Fruit fly (Drosophila melanogaster) whole organism: ENCODE results near the gene Sqor.

Experiments
- CG8478 ChIP-seq: fragments of >200 bp; optimal IDR thresholded peaks from 2 replicates; lab custom pipeline; 2018; ENCODE audit warnings: inconsistent platforms
- Dll ChIP-seq: fragments of >200 bp; optimal IDR thresholded peaks from 2 replicates; lab custom pipeline; 2017
- EcR ChIP-seq, 2 experiments: fragments of >200 bp; optimal IDR thresholded peaks; 2 replicates each; lab custom pipeline; 2017; ENCODE audit warnings: missing biosample characterization in 2 of 2, missing genetic modification characterization in 2 of 2, missing genetic modification reagents in 2 of 2
- pan ChIP-seq: fragments of >200 bp; optimal IDR thresholded peaks from 2 replicates; lab custom pipeline; 2017
- psq ChIP-seq: fragments of >200 bp; optimal IDR thresholded peaks from 2 replicates; lab custom pipeline; 2017
- usp ChIP-seq: fragments of >200 bp; optimal IDR thresholded peaks from 2 replicates; lab custom pipeline; 2017; ENCODE audit warnings: missing biosample characterization, missing genetic modification characterization, mixed read lengths

The Sqor gene

DNA sequence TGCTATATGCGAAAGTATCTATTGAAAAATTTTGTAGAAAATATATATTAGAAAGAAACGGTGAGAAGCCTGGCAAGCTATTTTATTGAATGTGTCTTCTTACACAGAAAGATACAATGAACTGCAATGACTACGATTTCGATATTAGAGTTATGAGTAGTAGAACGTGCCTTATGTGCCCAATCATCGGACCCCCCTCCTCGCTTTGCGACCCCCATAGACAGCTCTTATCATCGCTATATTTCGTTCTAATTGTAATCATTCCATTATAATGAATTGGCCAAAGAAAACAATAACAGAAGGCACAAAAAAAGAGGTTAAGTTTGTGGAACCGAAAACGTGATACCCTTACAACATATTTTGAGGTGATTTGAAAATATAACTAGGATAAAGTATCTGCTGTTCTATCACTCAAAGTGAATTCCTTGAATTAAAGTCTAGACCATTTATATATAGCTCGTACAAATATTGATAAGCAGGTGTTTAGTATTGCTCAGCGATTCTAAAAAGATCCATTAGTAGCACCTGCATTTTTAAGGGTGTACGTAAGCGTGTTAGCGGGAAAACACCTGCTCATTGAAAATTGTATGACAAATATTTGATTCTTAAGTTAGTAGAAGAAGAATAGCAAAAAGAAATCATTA is 7.1 kb upstream of the Sqor start:
- no peak for TF ChIP-seq EcR (GFP tag; optimal IDR thresholded peaks at IDR 0.05; lab: Kevin White, UChicago)
- TF ChIP-seq usp (GFP tag; lab: Kevin White, UChicago): no peak
- TF ChIP-seq psq (lab: Kevin White, UChicago): no peak

DNA sequence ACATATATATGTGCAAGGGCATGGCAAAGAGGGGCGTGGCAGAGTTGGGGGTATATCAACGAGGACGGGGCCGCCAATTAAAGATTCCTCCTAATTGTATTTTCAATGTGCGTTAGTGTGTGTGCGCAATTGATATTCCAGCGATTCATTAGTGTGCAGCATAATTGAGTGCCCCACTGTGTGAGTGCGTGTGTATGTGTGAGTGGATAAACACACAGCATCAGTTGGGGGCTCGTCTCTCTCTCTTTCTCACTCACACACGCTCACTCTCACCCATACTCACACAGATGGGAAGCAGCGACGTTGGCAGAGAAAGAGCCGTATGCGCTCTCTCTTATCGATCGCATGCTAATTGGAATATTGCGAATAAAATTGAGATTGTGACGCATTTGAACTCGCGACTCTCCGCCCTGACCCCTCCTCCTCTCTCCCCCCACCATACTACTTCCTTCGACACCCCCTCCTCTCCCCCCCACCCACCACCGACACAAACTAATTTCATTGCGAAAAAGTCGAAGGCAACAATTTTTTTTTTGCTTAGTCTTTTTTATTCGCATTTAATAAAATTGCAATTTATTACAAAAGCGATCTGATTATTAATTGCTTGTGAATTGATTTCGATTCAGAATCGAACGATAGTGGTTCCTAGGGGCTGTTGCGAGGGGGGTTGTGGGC is 6.2 kb upstream of the Sqor start:
- TF ChIP-seq Dll (lab: Kevin White, UChicago) (no peak), pan (no peak), psq (lab: Kevin White, UChicago) (no peak), usp (GFP tag; lab: Kevin White, UChicago) (no peak), CG8478 (no peak), EcR (GFP tag; optimal IDR thresholded peaks at IDR 0.05; lab: Kevin White, UChicago) (no peak)

DNA sequence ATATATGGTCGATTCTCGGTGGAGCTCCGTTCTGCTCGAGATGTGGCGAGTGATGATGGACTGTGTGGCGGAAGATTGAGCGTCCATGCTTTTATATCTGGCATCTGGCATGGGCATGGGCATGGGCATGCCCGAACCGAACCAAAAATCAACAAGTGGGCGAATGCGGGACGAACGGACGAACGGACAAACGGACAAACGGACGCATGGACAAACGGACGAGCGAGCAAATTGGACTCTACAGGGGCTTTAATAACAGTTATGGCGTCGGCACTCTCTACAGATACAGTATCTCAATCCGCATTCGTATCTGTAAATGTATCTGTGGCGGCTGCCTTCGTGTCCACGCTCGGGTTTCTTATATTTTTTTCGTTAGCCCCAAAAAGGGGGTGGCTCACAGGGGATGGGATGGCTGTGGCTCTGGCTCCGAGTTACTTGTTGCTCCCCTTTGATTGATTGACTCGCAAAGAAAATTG is 3.8 kb upstream of the Sqor start, which contains the start of gene ImpL2:
ImpL2 (minus strand) TSS at position 51 of the 476 bp plus-strand sequence.
- no peak for TF ChIP-seq psq (lab: Kevin White, UChicago)
- no peak for TF ChIP-seq pan

DNA sequence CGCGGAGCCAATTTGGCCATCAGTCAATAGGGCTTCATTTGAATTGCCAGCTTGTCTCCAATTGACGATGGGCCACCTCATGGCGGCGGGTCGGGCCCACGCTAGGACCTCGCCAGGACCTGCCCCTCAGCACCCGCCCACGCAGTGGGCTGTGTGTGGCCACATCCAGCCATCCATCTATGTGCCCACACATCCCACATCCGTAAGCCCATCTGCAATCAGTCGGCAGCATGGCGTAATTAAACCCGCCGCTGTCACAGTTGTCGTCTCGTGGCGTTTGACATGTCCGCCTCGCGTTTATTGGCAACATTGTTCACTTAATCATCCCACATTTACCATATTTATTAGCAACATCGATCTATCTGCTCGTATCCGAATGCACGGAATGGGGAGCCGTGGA is 1.8 kb upstream of the Sqor start:
- TF ChIP-seq Dll (lab: Kevin White, UChicago) (no peak), usp (GFP tag; lab: Kevin White, UChicago) (no peak), psq (lab: Kevin White, UChicago) (no peak), EcR (GFP tag; optimal IDR thresholded peaks at IDR 0.05; lab: Kevin White, UChicago) (no peak), pan (no peak), CG8478 (no peak)

DNA sequence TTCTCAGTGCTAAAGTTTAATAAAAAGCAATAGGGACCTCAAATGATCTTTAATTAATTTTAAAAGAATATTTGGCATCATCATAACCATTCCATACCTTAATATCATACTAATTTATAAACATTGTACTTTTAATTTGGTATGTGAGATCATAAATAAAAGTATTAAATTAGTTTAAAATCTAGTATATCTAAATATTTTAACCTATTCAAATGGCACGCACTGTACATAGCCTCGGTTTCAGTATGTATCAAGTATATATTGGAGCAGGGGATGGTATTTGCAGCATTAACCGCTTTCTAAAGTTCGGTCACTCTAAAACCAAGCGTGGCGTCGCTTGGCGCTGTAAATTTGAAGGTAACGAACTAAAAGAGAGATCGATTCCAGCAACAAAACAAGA is 2.5 kb downstream of the Sqor start, which contains the start of gene pav:
pav (plus strand) TSS at position 307 of the 400 bp plus-strand sequence.
- TF ChIP-seq EcR (GFP tag; optimal IDR thresholded peaks at IDR 0.05; lab: Kevin White, UChicago) (no peak), usp (GFP tag; lab: Kevin White, UChicago) (no peak), psq (lab: Kevin White, UChicago) (no peak), pan (no peak), Dll (lab: Kevin White, UChicago) (no peak), CG8478 (no peak)

DNA sequence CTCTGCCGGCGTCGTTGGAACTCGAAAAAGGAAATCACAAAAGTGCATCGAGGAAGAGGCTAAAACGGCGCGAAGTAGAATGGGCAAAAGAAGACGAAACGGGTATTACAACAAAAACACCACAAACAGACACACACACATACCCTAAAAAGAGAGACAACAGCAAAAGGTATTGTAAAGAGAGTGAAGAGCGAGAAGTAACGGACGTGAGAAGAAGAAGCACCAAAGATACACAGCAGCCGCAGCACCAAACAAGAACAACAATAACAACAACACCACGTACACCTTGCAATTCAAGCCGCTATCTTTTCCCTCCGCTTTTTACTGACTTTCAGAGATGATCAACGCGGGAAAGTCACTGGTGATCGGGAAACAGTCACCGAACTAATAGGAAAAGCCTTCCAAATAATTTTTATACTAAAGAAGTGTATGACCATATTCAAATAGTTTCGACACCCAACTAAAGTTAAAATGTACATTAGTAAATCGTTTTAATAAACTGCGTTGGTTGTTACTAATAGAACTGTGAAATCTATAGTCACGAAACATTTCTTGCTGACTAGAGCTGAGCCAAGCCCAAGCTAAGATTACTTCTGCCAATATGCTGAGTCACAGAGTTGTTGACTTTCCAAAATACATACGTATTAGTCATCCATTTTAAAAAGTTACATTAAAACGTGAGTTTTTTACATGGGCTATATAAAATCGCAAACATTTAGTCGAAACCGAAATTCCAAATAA is 12.3 kb downstream of the Sqor start:
- TF ChIP-seq CG8478: no peak
- TF ChIP-seq EcR (GFP tag; optimal IDR thresholded peaks at IDR 0.05; lab: Kevin White, UChicago): no peak
- no peak for TF ChIP-seq usp (GFP tag; lab: Kevin White, UChicago)
- TF ChIP-seq psq (lab: Kevin White, UChicago): no peak
- no peak for TF ChIP-seq pan
- no peak for TF ChIP-seq Dll (lab: Kevin White, UChicago)

DNA sequence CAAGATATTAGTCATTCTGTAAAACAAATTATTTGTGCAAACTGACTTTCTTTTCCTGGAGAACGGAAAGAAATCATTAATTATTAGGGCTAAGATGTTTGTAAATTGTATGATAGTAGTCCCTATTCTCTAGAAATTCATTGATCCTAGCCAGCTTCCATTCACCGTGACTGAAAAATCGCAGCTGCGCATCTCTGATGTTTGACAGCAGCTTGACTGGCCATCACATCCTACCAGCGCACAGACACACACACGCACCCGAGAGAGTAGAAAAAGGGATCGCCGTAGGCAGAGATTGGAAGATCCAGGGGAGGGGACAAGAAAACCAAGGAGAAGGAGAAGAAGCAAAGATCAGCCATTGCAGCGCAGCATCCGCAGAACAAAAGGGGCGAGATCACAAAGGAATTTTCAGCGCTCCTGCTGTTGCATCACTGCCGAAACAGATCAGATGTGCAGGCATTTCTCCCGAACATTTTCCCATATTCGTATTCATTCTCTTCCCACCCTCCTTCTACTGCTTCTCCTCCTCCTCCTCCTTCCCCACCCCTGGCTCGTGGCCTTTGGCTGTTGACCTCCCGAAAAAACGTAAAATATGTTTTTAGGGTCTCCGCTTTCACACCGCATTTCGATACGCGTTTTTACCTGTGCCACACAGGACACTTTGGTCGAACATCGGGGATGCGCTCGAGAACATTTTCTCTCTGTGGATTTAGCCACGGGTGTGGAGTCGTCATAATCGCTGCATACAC is 13.1 kb downstream of the Sqor start:
- no peak for TF ChIP-seq CG8478
- TF ChIP-seq psq (lab: Kevin White, UChicago): no peak
- TF ChIP-seq Dll (lab: Kevin White, UChicago): no peak
- no peak for TF ChIP-seq EcR (GFP tag; optimal IDR thresholded peaks at IDR 0.05; lab: Kevin White, UChicago)
- no peak for TF ChIP-seq usp (GFP tag; lab: Kevin White, UChicago)
- no peak for TF ChIP-seq pan

DNA sequence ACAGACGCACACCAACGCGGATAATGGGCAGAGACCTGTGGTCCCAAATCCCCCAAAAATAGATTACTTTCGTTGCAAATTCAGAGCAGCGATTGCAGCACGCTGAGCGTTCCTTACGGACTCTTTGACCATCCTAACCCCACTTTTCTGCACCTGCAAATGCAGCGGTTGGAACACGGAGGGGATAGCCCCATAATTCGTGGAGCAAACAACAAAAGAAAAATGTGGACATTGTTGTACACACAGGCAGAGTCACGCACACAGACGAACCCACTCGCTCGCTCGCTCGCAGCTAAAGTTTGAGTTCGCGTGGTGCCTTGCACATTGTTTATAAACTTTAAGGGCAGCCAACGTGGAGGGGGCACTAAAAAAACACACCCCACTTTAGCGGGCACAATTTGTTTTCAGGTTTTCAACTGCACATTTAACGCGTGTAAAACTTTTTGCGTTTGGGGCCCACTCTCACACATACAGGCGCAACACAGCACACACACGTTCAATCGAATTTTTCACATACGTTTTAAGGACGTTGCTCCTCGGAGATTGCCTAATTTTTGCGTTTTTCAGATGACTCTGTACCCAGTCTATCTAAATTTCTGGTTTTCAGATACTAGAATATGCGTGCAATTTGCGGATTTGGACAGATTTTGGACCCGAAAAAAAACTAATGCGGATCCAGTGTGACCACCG is 13.8 kb downstream of the Sqor start:
- TF ChIP-seq pan (no peak), EcR (GFP tag; optimal IDR thresholded peaks at IDR 0.05; lab: Kevin White, UChicago) (no peak), CG8478 (no peak), psq (lab: Kevin White, UChicago) (no peak), usp (GFP tag; lab: Kevin White, UChicago) (no peak), Dll (lab: Kevin White, UChicago) (no peak)

DNA sequence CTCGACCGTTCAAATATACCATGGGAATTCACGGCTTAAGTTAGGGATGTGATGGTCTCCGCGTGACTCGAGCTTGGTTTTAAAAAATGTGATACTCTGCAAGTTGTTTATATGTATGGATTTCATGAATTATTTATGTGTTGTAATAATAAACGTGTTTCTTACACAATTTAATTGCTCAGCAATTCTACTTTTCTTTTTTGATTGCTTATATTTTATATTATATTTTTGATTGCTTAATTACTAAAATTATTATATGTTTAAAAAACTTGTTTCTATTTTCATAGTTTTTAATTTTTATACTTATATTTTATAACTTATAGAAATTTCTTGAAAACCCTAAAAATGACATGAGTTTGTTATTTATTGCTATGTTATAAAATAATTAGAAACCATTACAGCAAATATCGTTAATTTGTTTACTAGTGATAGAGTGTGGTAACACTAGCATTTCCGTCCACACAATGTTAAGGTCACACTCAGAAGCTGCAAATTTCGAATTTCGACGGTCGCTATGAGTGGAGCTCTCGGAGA is 14.4 kb downstream of the Sqor start, which contains the start of the genes ago and CG1265:
ago (minus strand) TSS at position 6 of the 534 bp plus-strand sequence.
CG1265 (plus strand) TSS at position 476 of the 534 bp plus-strand sequence.
- no peak for TF ChIP-seq usp (GFP tag; lab: Kevin White, UChicago)
- no peak for TF ChIP-seq pan

DNA sequence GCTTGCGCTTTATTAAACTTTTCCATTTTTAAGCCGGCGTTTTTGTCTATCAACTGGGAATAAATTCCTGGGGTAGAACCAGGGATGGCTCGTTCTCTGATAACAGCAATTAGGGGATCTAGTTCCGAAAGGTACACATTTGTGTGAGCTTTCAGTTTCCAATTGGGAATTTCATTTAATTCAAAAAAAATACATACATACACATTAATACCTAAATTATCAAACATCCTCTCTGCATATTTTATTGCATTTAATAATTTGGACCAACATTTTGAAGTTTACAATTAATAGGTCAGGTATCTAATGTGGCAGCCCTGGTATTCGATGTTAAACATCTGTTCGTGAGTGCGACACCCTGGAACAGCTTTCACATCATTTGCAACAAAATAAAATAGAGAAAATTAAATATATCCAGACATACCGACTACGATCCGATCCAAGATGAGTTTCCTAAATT is 19.2 kb downstream of the Sqor start, which contains the start of the genes CG15011 and CG1309:
CG15011 (minus strand) TSS at position 51 of the 457 bp plus-strand sequence.
CG1309 (plus strand) TSS at position 329 of the 457 bp plus-strand sequence.
- TF ChIP-seq psq (lab: Kevin White, UChicago): no peak
- TF ChIP-seq CG8478: no peak
- no peak for TF ChIP-seq usp (GFP tag; lab: Kevin White, UChicago)
- no peak for TF ChIP-seq pan
- TF ChIP-seq Dll (lab: Kevin White, UChicago): no peak
- no peak for TF ChIP-seq EcR (GFP tag; optimal IDR thresholded peaks at IDR 0.05; lab: Kevin White, UChicago)
